Worm (Caenorhabditis elegans): ENCODE data around the gene Y27F2A.8.

DNA sequence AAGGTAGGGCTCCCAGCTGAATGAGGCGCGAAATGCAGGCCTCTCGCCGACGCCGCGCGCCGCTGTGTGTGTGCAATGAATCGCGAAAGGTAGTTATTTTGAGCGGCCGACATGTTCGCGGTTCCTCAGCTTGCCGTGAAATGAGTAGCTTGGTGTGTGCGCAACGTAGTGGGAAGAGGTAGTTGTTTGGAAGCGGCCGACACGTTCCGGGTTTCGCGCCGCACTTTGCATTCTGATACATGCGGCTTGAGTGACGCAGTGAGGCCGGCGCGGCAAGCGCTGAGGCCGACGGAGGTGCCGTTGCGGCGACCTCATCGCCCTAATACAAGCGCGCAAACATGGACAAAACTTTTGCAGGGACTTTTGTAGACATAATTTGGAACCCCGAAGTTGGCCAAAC lies 12.1 kb downstream of the Y27F2A.8 start:
- no peak for TF ChIP-seq nhr-80 (tag; optimal IDR thresholded peaks at IDR 0.05)
- TF ChIP-seq pha-4 (tag; optimal IDR thresholded peaks at IDR 0.05), result no peak
- TF ChIP-seq F22D6.2 (tag; optimal IDR thresholded peaks at IDR 0.05), result no peak
- TF ChIP-seq akir-1 (GFP tag; optimal IDR thresholded peaks at IDR 0.05), result no peak
- no peak for TF ChIP-seq F49E8.2 (tag; optimal IDR thresholded peaks at IDR 0.05; ENCODE audit: insufficient read depth)
- no peak for TF ChIP-seq attf-3 (GFP tag; conservative IDR thresholded peaks at IDR 0.05)
- TF ChIP-seq ceh-79 (tag; optimal IDR thresholded peaks at IDR 0.05), result no peak
- TF ChIP-seq aptf-3 (GFP tag; IDR thresholded peaks at IDR 0.05), result no peak
- no peak for TF ChIP-seq atf-7 (tag; optimal IDR thresholded peaks at IDR 0.05)
- TF ChIP-seq sptf-2 (GFP tag; optimal IDR thresholded peaks at IDR 0.05), result no peak
- no peak for TF ChIP-seq ama-1 (optimal IDR thresholded peaks at IDR 0.05)
- TF ChIP-seq ama-1 (GFP tag; optimal IDR thresholded peaks at IDR 0.05), result no peak
- no peak for TF ChIP-seq ccch-3 (GFP tag; optimal IDR thresholded peaks at IDR 0.05)
- TF ChIP-seq chd-7 (tag; optimal IDR thresholded peaks at IDR 0.05), result no peak
